Worm (Caenorhabditis elegans) whole organism, midembryonic: ENCODE data around the gene nspc-4.
"Not testable (repeated sequence)": the region's sequence is repeated elsewhere in the genome, so short reads cannot be mapped to it uniquely, and the experiment has no call there.

ENCODE experiments used
- cog-1 ChIP-seq: sonication (generic microtip); optimal IDR thresholded peaks from 2 replicates; lab custom pipeline; 2016; ENCODE audit warnings: missing genetic modification characterization, missing compliant biosample characterization
- flt-1 ChIP-seq: fragments of 200-800 bp; sonication (Bioruptor generic); IDR thresholded peaks from 2 replicates; pipeline ENCODE4 v1.3.6; 2022; ENCODE audit warnings: missing genetic modification characterization, missing compliant biosample characterization
- klf-2 ChIP-seq: fragments of 200-800 bp; sonication (Bioruptor generic); conservative IDR thresholded peaks from 2 replicates; pipeline ENCODE4 v1.3.6; 2022; ENCODE audit warnings: missing genetic modification reagents, missing genetic modification characterization, missing compliant biosample characterization
- tab-1 ChIP-seq: fragments of 200-800 bp; sonication (Bioruptor generic); IDR thresholded peaks from 2 replicates; pipeline ENCODE4 v1.3.6; 2022; ENCODE audit warnings: missing genetic modification characterization, missing compliant biosample characterization
- ztf-29 ChIP-seq: fragments of 200-800 bp; sonication (Bioruptor generic); IDR thresholded peaks from 2 replicates; pipeline ENCODE4 v1.3.6; 2022; ENCODE audit warnings: missing genetic modification reagents, missing genetic modification characterization, missing compliant biosample characterization

DNA sequence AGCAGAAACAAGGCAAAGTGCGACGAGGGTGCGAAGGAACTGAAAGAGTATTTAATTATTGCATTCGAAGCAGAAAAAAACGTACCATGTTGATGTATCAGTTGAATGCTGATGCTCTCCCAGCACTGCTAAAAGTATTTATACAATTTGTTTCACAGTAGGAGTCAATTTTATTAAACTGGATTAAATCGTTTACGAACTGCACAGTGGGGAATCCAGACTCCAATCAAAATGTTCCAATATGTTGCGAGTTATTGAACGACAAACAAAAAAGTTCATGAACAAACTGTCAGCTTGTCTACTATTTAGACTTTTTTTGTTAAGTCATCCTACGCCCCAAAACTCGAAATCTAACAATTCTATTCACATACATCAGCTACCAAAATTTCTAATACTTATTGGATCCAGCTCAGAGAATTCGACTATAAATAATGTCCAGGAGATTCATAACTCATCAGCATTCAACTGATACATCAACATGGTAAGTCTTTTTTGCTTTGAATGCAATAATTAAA, at the start of gene nspc-4, which contains the start of gene nspc-5:
- not testable (repeated sequence) for TF ChIP-seq cog-1; flt-1 (GFP tag; lab: Robert Waterston, UW); klf-2 (GFP tag; lab: Robert Waterston, UW); ztf-29 (GFP tag; lab: Robert Waterston, UW); tab-1 (GFP tag; lab: Robert Waterston, UW)
